Fruit fly (Drosophila melanogaster) whole organism, embryonic: Measurements from ENCODE around the gene CG4374.

ENCODE experiments used
- B-H2 ChIP-seq: fragments of 200-800 bp; sonication (Bioruptor generic); optimal IDR thresholded peaks from 2 replicates; lab custom pipeline; 2018; ENCODE audit warnings: missing biosample characterization, mild to moderate bottlenecking, missing genetic modification characterization
- CG10366 ChIP-seq: fragments of 200-800 bp; sonication (Bioruptor generic); IDR thresholded peaks from 2 replicates; pipeline ENCODE4 v1.3.6; 2022; ENCODE audit warnings: missing biosample characterization, missing genetic modification characterization
- CG11085 ChIP-seq: fragments of 200-800 bp; sonication (Bioruptor generic); IDR thresholded peaks from 2 replicates; pipeline ENCODE4 v1.3.6; 2022; ENCODE audit warnings: missing biosample characterization, missing genetic modification characterization
- CG12769 ChIP-seq: fragments of 200-800 bp; sonication (Bioruptor generic); optimal IDR thresholded peaks from 2 replicates; lab custom pipeline; 2019; ENCODE audit warnings: missing biosample characterization, mild to moderate bottlenecking, missing genetic modification characterization, moderate library complexity
- CG15269 ChIP-seq: fragments of 200-800 bp; sonication (Bioruptor generic); optimal IDR thresholded peaks from 2 replicates; lab custom pipeline; 2018; ENCODE audit warnings: missing biosample characterization, mild to moderate bottlenecking, missing genetic modification characterization, moderate library complexity
- CG1603 ChIP-seq: fragments of 200-800 bp; sonication (Bioruptor generic); optimal IDR thresholded peaks from 2 replicates; lab custom pipeline; 2019; ENCODE audit warnings: missing biosample characterization, mild to moderate bottlenecking, missing genetic modification characterization, moderate library complexity
- CG16863 ChIP-seq: fragments of 200-800 bp; sonication (Bioruptor generic); optimal IDR thresholded peaks from 3 replicates; lab custom pipeline; 2016; ENCODE audit warnings: missing biosample characterization, missing genetic modification characterization
- CG18599 ChIP-seq: fragments of 200-800 bp; sonication (Bioruptor generic); optimal IDR thresholded peaks from 3 replicates; lab custom pipeline; 2017; ENCODE audit warnings: missing biosample characterization, missing genetic modification characterization, mild to moderate bottlenecking, moderate library complexity, missing genetic modification reagents
- CG2129 ChIP-seq: fragments of 200-800 bp; sonication (Bioruptor generic); IDR thresholded peaks from 2 replicates; pipeline ENCODE4 v1.3.6; 2022; ENCODE audit warnings: missing biosample characterization, missing genetic modification characterization; ENCODE audit not compliant: partially characterized antibody
- CG3065 ChIP-seq: fragments of 200-800 bp; sonication (Bioruptor generic); optimal IDR thresholded peaks from 2 replicates; lab custom pipeline; 2016; ENCODE audit warnings: missing biosample characterization, missing genetic modification characterization
- CG33557 ChIP-seq: fragments of 200-800 bp; sonication (Bioruptor generic); optimal IDR thresholded peaks from 2 replicates; lab custom pipeline; 2019; ENCODE audit warnings: missing biosample characterization, mild to moderate bottlenecking, missing genetic modification characterization, moderate library complexity
- CG3407 ChIP-seq: fragments of 200-800 bp; sonication (Bioruptor generic); optimal IDR thresholded peaks from 2 replicates; lab custom pipeline; 2018; ENCODE audit warnings: missing biosample characterization, mild to moderate bottlenecking, missing genetic modification characterization
- CG34224 ChIP-seq: fragments of 200-800 bp; sonication (Bioruptor generic); IDR thresholded peaks from 3 replicates; pipeline ENCODE4 v1.3.6; 2022; ENCODE audit warnings: missing biosample characterization, missing genetic modification characterization; ENCODE audit not compliant: partially characterized antibody
- CG4404 ChIP-seq: fragments of 200-800 bp; sonication (Bioruptor generic); IDR thresholded peaks from 2 replicates; pipeline ENCODE4 v1.3.6; 2022; ENCODE audit warnings: missing biosample characterization, missing genetic modification characterization
- CG4707 ChIP-seq: fragments of 200-800 bp; sonication (Bioruptor generic); optimal IDR thresholded peaks from 2 replicates; lab custom pipeline; 2018; ENCODE audit warnings: missing biosample characterization, mild to moderate bottlenecking, missing genetic modification characterization, moderate library complexity
- CG6683 ChIP-seq: fragments of 200-800 bp; sonication (Bioruptor generic); optimal IDR thresholded peaks from 2 replicates; lab custom pipeline; 2017; ENCODE audit warnings: missing biosample characterization, mild to moderate bottlenecking, missing genetic modification characterization, missing genetic modification reagents
- CG6765 ChIP-seq: fragments of 200-800 bp; sonication (Bioruptor generic); optimal IDR thresholded peaks from 3 replicates; lab custom pipeline; 2017; ENCODE audit warnings: missing biosample characterization, mild to moderate bottlenecking, missing genetic modification characterization
- CG7745 ChIP-seq: fragments of 200-800 bp; sonication (Bioruptor generic); optimal IDR thresholded peaks from 2 replicates; lab custom pipeline; 2018; ENCODE audit warnings: missing biosample characterization, mild to moderate bottlenecking, missing genetic modification characterization, moderate library complexity
- CG9609 ChIP-seq: fragments of 200-800 bp; sonication (Bioruptor generic); optimal IDR thresholded peaks from 3 replicates; lab custom pipeline; 2016; ENCODE audit warnings: missing biosample characterization, missing genetic modification characterization
- D19A ChIP-seq: fragments of 200-800 bp; optimal IDR thresholded peaks from 3 replicates; lab custom pipeline; 2019; ENCODE audit warnings: missing biosample characterization, mild to moderate bottlenecking, missing genetic modification characterization, moderate library complexity
- Drgx ChIP-seq: fragments of 200-800 bp; sonication (Bioruptor generic); IDR thresholded peaks from 2 replicates; pipeline ENCODE4 v1.3.6; 2022; ENCODE audit warnings: missing biosample characterization, missing genetic modification characterization
- Hand ChIP-seq: fragments of 200-800 bp; sonication (Bioruptor generic); optimal IDR thresholded peaks from 2 replicates; lab custom pipeline; 2017; ENCODE audit warnings: mild to moderate bottlenecking, missing biosample characterization, missing genetic modification reagents, missing genetic modification characterization
- Sox100B ChIP-seq: fragments of 200-800 bp; sonication (Bioruptor generic); optimal IDR thresholded peaks from 3 replicates; lab custom pipeline; 2018; ENCODE audit warnings: missing biosample characterization, mild to moderate bottlenecking, missing genetic modification characterization
- Trl ChIP-seq, 3 experiments: fragments of >200 bp in 2 of 3; fragments of 200-800 bp in 1 of 3; sonication (Bioruptor generic) in 1 of 3; optimal IDR thresholded peaks; 2 replicates in 1 of 3; 3 replicates in 2 of 3; lab custom pipeline; 2016 to 2017; ENCODE audit warnings: missing biosample characterization in 1 of 3, missing genetic modification characterization in 1 of 3
- ac ChIP-seq: fragments of 200-800 bp; sonication (Bioruptor generic); optimal IDR thresholded peaks from 3 replicates; lab custom pipeline; 2017; ENCODE audit warnings: missing biosample characterization, mild to moderate bottlenecking, missing genetic modification characterization
- al ChIP-seq: fragments of 200-800 bp; sonication (Bioruptor generic); IDR thresholded peaks from 2 replicates; pipeline ENCODE4 v1.3.6; 2022; ENCODE audit warnings: missing biosample characterization, missing genetic modification characterization
- ara ChIP-seq: fragments of 200-800 bp; sonication (Bioruptor generic); IDR thresholded peaks from 2 replicates; pipeline ENCODE4 v1.3.6; 2022; ENCODE audit warnings: missing biosample characterization, missing genetic modification characterization
- bab2 ChIP-seq: fragments of 200-800 bp; sonication (Bioruptor generic); optimal IDR thresholded peaks from 2 replicates; lab custom pipeline; 2016; ENCODE audit warnings: missing biosample characterization, missing genetic modification characterization
- caup ChIP-seq: fragments of 200-800 bp; sonication (Bioruptor generic); optimal IDR thresholded peaks from 3 replicates; lab custom pipeline; 2017; ENCODE audit warnings: missing biosample characterization, mild to moderate bottlenecking, missing genetic modification characterization, moderate library complexity; ENCODE audit not compliant: severe bottlenecking
- da ChIP-seq: fragments of 200-800 bp; sonication (Bioruptor generic); optimal IDR thresholded peaks from 2 replicates; lab custom pipeline; 2016; ENCODE audit warnings: missing biosample characterization, missing genetic modification characterization
- eve ChIP-seq, 2 experiments: fragments of >200 bp; optimal IDR thresholded peaks; 2 replicates each; lab custom pipeline; 2017; ENCODE audit warnings: missing biosample characterization in 2 of 2, missing genetic modification characterization in 2 of 2
- fd64A ChIP-seq: fragments of 200-800 bp; sonication (Bioruptor generic); optimal IDR thresholded peaks from 3 replicates; lab custom pipeline; 2018; ENCODE audit warnings: missing biosample characterization, mild to moderate bottlenecking, missing genetic modification characterization
- gcm2 ChIP-seq: fragments of 200-800 bp; sonication (Bioruptor generic); optimal IDR thresholded peaks from 2 replicates; lab custom pipeline; 2016; ENCODE audit warnings: missing biosample characterization, missing genetic modification characterization
- ham ChIP-seq: fragments of 200-800 bp; sonication (Bioruptor generic); IDR thresholded peaks from 2 replicates; pipeline ENCODE4 v1.3.6; 2022; ENCODE audit warnings: missing biosample characterization, missing genetic modification characterization
- hbn ChIP-seq: fragments of 200-800 bp; sonication (Bioruptor generic); IDR thresholded peaks from 2 replicates; pipeline ENCODE4 v1.3.6; 2022; ENCODE audit warnings: missing biosample characterization, missing genetic modification characterization; ENCODE audit not compliant: partially characterized antibody
- jing ChIP-seq: fragments of 200-800 bp; sonication (Bioruptor generic); optimal IDR thresholded peaks from 2 replicates; lab custom pipeline; 2018; ENCODE audit warnings: missing biosample characterization, mild to moderate bottlenecking, missing genetic modification characterization
- jumu ChIP-seq: fragments of 200-800 bp; sonication (Bioruptor generic); optimal IDR thresholded peaks from 3 replicates; lab custom pipeline; 2016; ENCODE audit warnings: missing biosample characterization, missing genetic modification characterization
- lab ChIP-seq: fragments of 200-800 bp; sonication (Bioruptor generic); optimal IDR thresholded peaks from 3 replicates; lab custom pipeline; 2017; ENCODE audit warnings: missing biosample characterization, missing genetic modification characterization, mild to moderate bottlenecking, moderate library complexity, missing genetic modification reagents
- lola ChIP-seq, 3 experiments: fragments of >200 bp in 2 of 3; fragments of 200-800 bp in 1 of 3; sonication (Bioruptor generic) in 1 of 3; optimal IDR thresholded peaks; 2 replicates each; lab custom pipeline; 2017 to 2019; ENCODE audit warnings: missing biosample characterization in 3 of 3, missing genetic modification characterization in 3 of 3, mild to moderate bottlenecking in 1 of 3, moderate library complexity in 1 of 3
- luna ChIP-seq: fragments of 200-800 bp; sonication (Bioruptor generic); optimal IDR thresholded peaks from 2 replicates; lab custom pipeline; 2016; ENCODE audit warnings: missing biosample characterization, missing genetic modification characterization
- mld ChIP-seq: fragments of 200-800 bp; sonication (Bioruptor generic); IDR thresholded peaks from 3 replicates; pipeline ENCODE4 v1.3.6; 2022; ENCODE audit warnings: missing biosample characterization, missing genetic modification characterization; ENCODE audit not compliant: partially characterized antibody
- pan ChIP-seq, 4 experiments: fragments of >200 bp in 3 of 4; fragments of 200-800 bp in 1 of 4; sonication (Bioruptor generic) in 1 of 4; optimal IDR thresholded peaks in 3 of 4; IDR thresholded peaks in 1 of 4; 2 replicates each; pipeline versions ENCODE4 v1.3.6 to Lab custom; 2017 to 2022; ENCODE audit warnings: missing biosample characterization in 2 of 4, missing genetic modification characterization in 2 of 4, mixed read lengths in 1 of 4
- prd ChIP-seq, 3 experiments: fragments of >200 bp in 2 of 3; fragments of 200-800 bp in 1 of 3; sonication (Bioruptor generic) in 1 of 3; optimal IDR thresholded peaks in 2 of 3; IDR thresholded peaks in 1 of 3; 2 replicates in 2 of 3; 3 replicates in 1 of 3; pipeline versions ENCODE4 v1.3.6 to Lab custom; 2017 to 2022; ENCODE audit warnings: missing biosample characterization in 1 of 3, missing genetic modification characterization in 1 of 3
- sens ChIP-seq: fragments of 200-800 bp; sonication (Bioruptor generic); peaks from one replicate; lab custom pipeline; 2016; ENCODE audit warnings: missing biosample characterization, missing genetic modification characterization
- sr ChIP-seq: fragments of 200-800 bp; sonication (Bioruptor generic); IDR thresholded peaks from 3 replicates; pipeline ENCODE4 v1.3.6; 2022; ENCODE audit warnings: missing biosample characterization, missing genetic modification characterization
- tin ChIP-seq: fragments of 200-800 bp; sonication (Bioruptor generic); optimal IDR thresholded peaks from 3 replicates; lab custom pipeline; 2016; ENCODE audit warnings: missing biosample characterization, missing genetic modification characterization
- tna ChIP-seq: fragments of 200-800 bp; sonication (Bioruptor generic); IDR thresholded peaks from 2 replicates; pipeline ENCODE4 v1.3.6; 2022; ENCODE audit warnings: missing biosample characterization, missing genetic modification characterization; ENCODE audit not compliant: partially characterized antibody

The CG4374 gene

DNA sequence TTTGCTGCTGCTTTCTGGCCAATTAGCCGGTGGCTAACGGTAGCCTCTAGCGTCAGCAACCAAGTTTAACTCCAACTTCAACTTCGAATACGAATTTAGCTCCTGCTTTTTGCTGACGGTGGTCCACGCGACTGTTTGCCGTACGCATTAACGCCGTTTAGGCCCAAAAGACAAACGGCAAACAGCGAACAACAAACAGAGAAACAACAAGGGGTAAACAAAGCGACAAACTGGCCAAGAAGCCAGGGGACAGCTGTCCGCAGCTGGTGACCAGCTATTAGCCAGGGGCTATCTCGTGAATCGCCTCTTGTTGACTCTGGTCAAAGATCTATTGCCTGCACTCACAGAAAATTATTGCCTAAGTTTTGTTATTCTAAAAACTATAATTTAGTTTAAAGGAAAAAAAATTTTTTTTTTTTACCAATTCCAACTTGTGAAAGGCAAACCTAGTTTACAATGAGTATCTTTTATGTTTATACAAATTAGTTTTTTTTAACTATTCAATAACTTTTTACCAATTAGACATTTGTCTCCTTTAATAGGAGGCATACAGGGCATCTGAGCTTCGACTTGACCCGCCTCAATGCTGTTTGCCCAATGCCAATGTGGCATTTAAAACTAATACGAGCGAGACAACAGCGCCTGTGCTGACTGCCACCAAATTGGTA is 26.7 kb downstream of the CG4374 start (continued):
- TF ChIP-seq jumu (GFP tag; lab: Kevin White, UChicago) (peak; percentile 23), jing (no peak), lola (GFP tag; optimal IDR thresholded peaks at IDR 0.05; lab: Kevin White, UChicago) (peak in 1 of 3 experiments; percentile 15), CG15269 (tag; lab: Kevin White, UChicago) (no peak), ham (no peak), CG16863 (GFP tag; lab: Kevin White, UChicago) (peak; percentile 15), da (GFP tag; lab: Kevin White, UChicago) (no peak), pan (optimal IDR thresholded peaks at IDR 0.05; lab: Kevin White, UChicago) (no peak), pan (GFP tag; optimal IDR thresholded peaks at IDR 0.05 in 1 of 2, IDR thresholded peaks at IDR 0.05 in 1 of 2) (peak in 1 of 2 experiments; percentile 45), D19A (peak; percentile 66), Trl (optimal IDR thresholded peaks at IDR 0.05; lab: Kevin White, UChicago) (no peak), Trl (GFP tag; optimal IDR thresholded peaks at IDR 0.05; lab: Kevin White, UChicago) (peak; percentile 6), prd (optimal IDR thresholded peaks at IDR 0.05; lab: Kevin White, UChicago) (no peak), prd (GFP tag; IDR thresholded peaks at IDR 0.05; lab: Robert Waterston, UW) (no peak), tin (GFP tag; lab: Kevin White, UChicago) (no peak), CG6765 (GFP tag; lab: Kevin White, UChicago) (no peak), CG2129 (GFP tag; lab: Robert Waterston, UW) (no peak), Sox100B (GFP tag; lab: Kevin White, UChicago) (peak; percentile 57), lab (GFP tag; lab: Kevin White, UChicago) (peak; percentile 52), CG3407 (peak; percentile 19), Drgx (GFP tag; lab: Robert Waterston, UW) (peak; percentile 28; the same call in 1 of the 2 replicates), mld (GFP tag; lab: Robert Waterston, UW) (no peak), B-H2 (no peak), Hand (GFP tag; lab: Kevin White, UChicago) (no peak), sr (peak; percentile 49; the same call in 1 of the 3 replicates), ac (GFP tag; lab: Kevin White, UChicago) (no peak), CG33557 (GFP tag; lab: Kevin White, UChicago) (peak; percentile 10), CG18599 (GFP tag; lab: Kevin White, UChicago) (peak; percentile 35), tna (GFP tag; lab: Robert Waterston, UW) (no peak), fd64A (GFP tag; lab: Kevin White, UChicago) (no peak), ara (GFP tag; lab: Robert Waterston, UW) (peak; percentile 41), sens (GFP tag; lab: Kevin White, UChicago) (peak; percentile 65), CG1603 (tag; lab: Kevin White, UChicago) (peak; percentile 59), luna (GFP tag; lab: Kevin White, UChicago) (no peak), CG7745 (no peak), hbn (GFP tag; lab: Robert Waterston, UW) (no peak), CG11085 (0 out of 2 replicates have a peak, but pooled peaks have one; percentile 21), CG34224 (no peak), al (GFP tag; lab: Robert Waterston, UW) (no peak), gcm2 (no peak), CG4404 (no peak), CG10366 (peak; percentile 50; the same call in 1 of the 2 replicates), CG4707 (GFP tag; lab: Kevin White, UChicago) (peak; percentile 17), CG9609 (GFP tag; lab: Kevin White, UChicago) (no peak), CG6683 (GFP tag; lab: Kevin White, UChicago) (no peak), CG3065 (GFP tag; lab: Kevin White, UChicago) (no peak), caup (GFP tag; lab: Kevin White, UChicago) (peak; percentile 24), CG12769 (tag; lab: Kevin White, UChicago) (peak; percentile 17), bab2 (GFP tag; lab: Kevin White, UChicago) (peak; percentile 17), eve (GFP tag; optimal IDR thresholded peaks at IDR 0.05; lab: Kevin White, UChicago) (no peak)
